Worm (Caenorhabditis elegans) whole organism, L4 larva: ENCODE measurements around the gene F13H10.3.

Experiments used
- D1046.2 ChIP-seq: fragments of 200-800 bp; sonication (Bioruptor generic); IDR thresholded peaks from 2 replicates; pipeline ENCODE4 v1.3.6; 2022; ENCODE audit warnings: missing genetic modification characterization, missing compliant biosample characterization
- F26F4.8 ChIP-seq: fragments of 200-800 bp; sonication (Bioruptor generic); conservative IDR thresholded peaks from 2 replicates; pipeline ENCODE4 v1.3.6; 2022; ENCODE audit warnings: missing genetic modification characterization, missing compliant biosample characterization
- F44E2.7 ChIP-seq: fragments of 200-800 bp; sonication (Bioruptor generic); IDR thresholded peaks from 2 replicates; pipeline ENCODE4 v2.1.2; 2022; ENCODE audit warnings: missing genetic modification characterization, missing compliant biosample characterization
- F49E8.2 ChIP-seq: sonication (generic microtip); optimal IDR thresholded peaks from 2 replicates; lab custom pipeline; 2016; ENCODE audit warnings: missing compliant biosample characterization, mild to moderate bottlenecking, missing genetic modification characterization, borderline replicate concordance
- T20F7.1 ChIP-seq: fragments of 200-800 bp; sonication (Bioruptor generic); optimal IDR thresholded peaks from 2 replicates; lab custom pipeline; 2018; ENCODE audit warnings: mild to moderate bottlenecking, missing genetic modification characterization, missing compliant biosample characterization
- Y105C5A.15 ChIP-seq: fragments of 200-800 bp; sonication (Bioruptor generic); IDR thresholded peaks from 2 replicates; pipeline ENCODE4 v1.3.6; 2022; ENCODE audit warnings: missing genetic modification characterization, missing compliant biosample characterization
- Y5F2A.4 ChIP-seq: fragments of 200-800 bp; sonication (Bioruptor generic); optimal IDR thresholded peaks from 2 replicates; lab custom pipeline; 2018; ENCODE audit warnings: mild to moderate bottlenecking, missing genetic modification characterization, missing compliant biosample characterization
- ZK546.5 ChIP-seq, 2 experiments: sonication (generic microtip); optimal IDR thresholded peaks; 2 replicates each; lab custom pipeline; 2017; ENCODE audit warnings: missing biosample characterization in 2 of 2, missing genetic modification characterization in 2 of 2
- aly-2 ChIP-seq: sonication (generic microtip); optimal IDR thresholded peaks from 2 replicates; lab custom pipeline; 2018; ENCODE audit warnings: missing biosample characterization, missing genetic modification characterization
- ama-1 ChIP-seq: fragments of 150-350 bp; optimal IDR thresholded peaks from 2 replicates; lab custom pipeline; 2014; ENCODE audit warnings: inconsistent platforms, mixed read lengths
- arid-1 ChIP-seq: fragments of 200-800 bp; sonication (Bioruptor generic); conservative IDR thresholded peaks from 2 replicates; pipeline ENCODE4 v1.3.6; 2022; ENCODE audit warnings: missing genetic modification reagents, missing genetic modification characterization, missing compliant biosample characterization
- ceh-28 ChIP-seq: fragments of 150-350 bp; optimal IDR thresholded peaks from 2 replicates; lab custom pipeline; 2014; ENCODE audit warnings: missing biosample characterization, missing genetic modification reagents, missing genetic modification characterization
- ceh-32 ChIP-seq: sonication (generic microtip); optimal IDR thresholded peaks from 2 replicates; lab custom pipeline; 2016; ENCODE audit warnings: mild to moderate bottlenecking, missing genetic modification characterization, missing compliant biosample characterization; ENCODE audit not compliant: poor library complexity
- ceh-44 ChIP-seq: fragments of 200-800 bp; sonication (Bioruptor generic); IDR thresholded peaks from 2 replicates; pipeline ENCODE4 v1.3.6; 2022; ENCODE audit warnings: missing genetic modification reagents, missing genetic modification characterization, missing compliant biosample characterization
- ceh-82 ChIP-seq: sonication (generic microtip); optimal IDR thresholded peaks from 2 replicates; lab custom pipeline; 2017; ENCODE audit warnings: missing biosample characterization, missing genetic modification characterization
- ces-1 ChIP-seq: fragments of 150-350 bp; sonication (generic microtip); optimal IDR thresholded peaks from 4 replicates; lab custom pipeline; 2014; ENCODE audit warnings: missing biosample characterization, missing genetic modification reagents, missing genetic modification characterization
- ctbp-1 ChIP-seq: fragments of 200-800 bp; sonication (Bioruptor generic); IDR thresholded peaks from 2 replicates; pipeline ENCODE4 v1.3.6; 2022; ENCODE audit warnings: missing genetic modification reagents, missing genetic modification characterization, missing compliant biosample characterization
- daf-12 ChIP-seq: fragments of 150-350 bp; optimal IDR thresholded peaks from 2 replicates; lab custom pipeline; 2014; ENCODE audit warnings: missing biosample characterization, missing genetic modification reagents, missing genetic modification characterization
- dmd-6 ChIP-seq: fragments of 200-800 bp; sonication (Bioruptor generic); IDR thresholded peaks from 2 replicates; pipeline ENCODE4 v1.3.6; 2022; ENCODE audit warnings: missing genetic modification reagents, missing genetic modification characterization, missing compliant biosample characterization
- dmd-9 ChIP-seq: fragments of 200-800 bp; sonication (Bioruptor generic); IDR thresholded peaks from 2 replicates; pipeline ENCODE4 v1.3.6; 2022; ENCODE audit warnings: missing genetic modification reagents, missing genetic modification characterization, missing compliant biosample characterization
- duxl-1 ChIP-seq: sonication (generic microtip); optimal IDR thresholded peaks from 2 replicates; lab custom pipeline; 2016; ENCODE audit warnings: mild to moderate bottlenecking, missing genetic modification characterization, moderate library complexity, missing compliant biosample characterization; ENCODE audit not compliant: poor library complexity
- dve-1 ChIP-seq: sonication (generic microtip); optimal IDR thresholded peaks from 2 replicates; lab custom pipeline; 2017; ENCODE audit warnings: antibody characterized with exemption, mild to moderate bottlenecking, missing genetic modification characterization, missing compliant biosample characterization; ENCODE audit not compliant: insufficient read depth
- egl-27 ChIP-seq: sonication (generic microtip); optimal IDR thresholded peaks from 3 replicates; lab custom pipeline; 2017; ENCODE audit warnings: missing biosample characterization, missing genetic modification reagents, missing genetic modification characterization
- fkh-10 ChIP-seq: fragments of 150-350 bp; optimal IDR thresholded peaks from 2 replicates; lab custom pipeline; 2014; ENCODE audit warnings: missing biosample characterization, missing genetic modification reagents, missing genetic modification characterization
- fos-1 ChIP-seq: fragments of 150-350 bp; optimal IDR thresholded peaks from 2 replicates; lab custom pipeline; 2014; ENCODE audit warnings: missing biosample characterization, missing genetic modification characterization
- hlh-11 ChIP-seq: fragments of 200-800 bp; sonication (Bioruptor generic); optimal IDR thresholded peaks from 2 replicates; lab custom pipeline; 2018; ENCODE audit warnings: mild to moderate bottlenecking, missing genetic modification characterization, missing compliant biosample characterization
- hlh-30 ChIP-seq: sonication (generic microtip); optimal IDR thresholded peaks from 2 replicates; lab custom pipeline; 2017; ENCODE audit warnings: antibody characterized with exemption, mild to moderate bottlenecking, missing genetic modification characterization, missing compliant biosample characterization; ENCODE audit not compliant: insufficient read depth
- jun-1 ChIP-seq: fragments of 150-350 bp; optimal IDR thresholded peaks from 2 replicates; lab custom pipeline; 2014; ENCODE audit warnings: missing biosample characterization, missing genetic modification reagents, missing genetic modification characterization
- lim-7 ChIP-seq: fragments of 200-800 bp; sonication (Bioruptor generic); IDR thresholded peaks from 2 replicates; pipeline ENCODE4 v1.3.6; 2022; ENCODE audit warnings: missing genetic modification characterization, missing compliant biosample characterization
- lin-15B ChIP-seq: fragments of 150-350 bp; sonication (generic microtip); optimal IDR thresholded peaks from 3 replicates; lab custom pipeline; 2014; ENCODE audit warnings: missing biosample characterization, missing genetic modification characterization
- lir-3 ChIP-seq: sonication (generic microtip); optimal IDR thresholded peaks from 2 replicates; lab custom pipeline; 2016; ENCODE audit warnings: mild to moderate bottlenecking, missing genetic modification characterization, missing compliant biosample characterization
- lsy-2 ChIP-seq, 2 experiments: fragments of 150-350 bp in 1 of 2; sonication (generic microtip) in 1 of 2; optimal IDR thresholded peaks; 2 replicates each; lab custom pipeline; 2014 to 2017; ENCODE audit warnings: missing biosample characterization in 2 of 2, missing genetic modification characterization in 2 of 2
- mdl-1 ChIP-seq, 2 experiments: fragments of 150-350 bp in 1 of 2; sonication (generic microtip) in 1 of 2; optimal IDR thresholded peaks; 2 replicates each; lab custom pipeline; 2014 to 2017; ENCODE audit warnings: missing biosample characterization in 2 of 2, missing genetic modification characterization in 2 of 2
- mdt-29 ChIP-seq: fragments of 200-800 bp; sonication (Bioruptor generic); IDR thresholded peaks from 2 replicates; pipeline ENCODE4 v1.3.6; 2022; ENCODE audit warnings: missing genetic modification reagents, missing genetic modification characterization, missing compliant biosample characterization
- mes-2 ChIP-seq: sonication (generic microtip); optimal IDR thresholded peaks from 2 replicates; lab custom pipeline; 2016; ENCODE audit warnings: missing genotype, mild to moderate bottlenecking, missing genetic modification characterization, missing compliant biosample characterization; ENCODE audit not compliant: poor library complexity, severe bottlenecking
- nhr-102 ChIP-seq: sonication (generic microtip); optimal IDR thresholded peaks from 2 replicates; lab custom pipeline; 2016; ENCODE audit warnings: mild to moderate bottlenecking, missing genetic modification characterization, moderate library complexity, missing compliant biosample characterization
- nhr-28 ChIP-seq: fragments of 150-350 bp; optimal IDR thresholded peaks from 2 replicates; lab custom pipeline; 2014; ENCODE audit warnings: missing biosample characterization, missing genetic modification characterization
- nhr-76 ChIP-seq: fragments of 150-350 bp; optimal IDR thresholded peaks from 2 replicates; lab custom pipeline; 2014; ENCODE audit warnings: missing biosample characterization, missing genetic modification characterization
- pha-4 ChIP-seq, 2 experiments: fragments of 150-350 bp in 1 of 2; fragments of 200-800 bp in 1 of 2; sonication (Bioruptor generic) in 1 of 2; IDR thresholded peaks in 1 of 2; optimal IDR thresholded peaks in 1 of 2; 2 replicates each; pipeline versions ENCODE4 v1.3.6 to Lab custom; 2014 to 2022; ENCODE audit warnings: missing genetic modification characterization in 2 of 2, missing genetic modification reagents in 2 of 2, missing biosample characterization in 1 of 2, missing compliant biosample characterization in 1 of 2
- saeg-2 ChIP-seq: fragments of 200-800 bp; sonication (Bioruptor generic); IDR thresholded peaks from 2 replicates; pipeline ENCODE4 v1.3.6; 2022; ENCODE audit warnings: missing genetic modification reagents, missing genetic modification characterization, missing compliant biosample characterization
- sdz-12 ChIP-seq: fragments of 200-800 bp; sonication (Bioruptor generic); optimal IDR thresholded peaks from 2 replicates; lab custom pipeline; 2018; ENCODE audit warnings: mild to moderate bottlenecking, missing genetic modification characterization, missing compliant biosample characterization
- spr-3 ChIP-seq: fragments of 200-800 bp; sonication (Bioruptor generic); optimal IDR thresholded peaks from 2 replicates; lab custom pipeline; 2018; ENCODE audit warnings: mild to moderate bottlenecking, missing genetic modification characterization, missing compliant biosample characterization
- unc-130 ChIP-seq: sonication (generic microtip); optimal IDR thresholded peaks from 2 replicates; lab custom pipeline; 2016; ENCODE audit warnings: missing genetic modification reagents, missing genetic modification characterization, missing compliant biosample characterization
- unc-39 ChIP-seq: sonication (generic microtip); optimal IDR thresholded peaks from 2 replicates; lab custom pipeline; 2017; ENCODE audit warnings: missing biosample characterization, missing genetic modification characterization
- vab-7 ChIP-seq: fragments of 200-800 bp; sonication (Bioruptor generic); IDR thresholded peaks from 2 replicates; pipeline ENCODE4 v1.3.6; 2022; ENCODE audit warnings: missing genetic modification reagents, missing genetic modification characterization, missing compliant biosample characterization
- zag-1 ChIP-seq: fragments of 150-350 bp; optimal IDR thresholded peaks from 2 replicates; lab custom pipeline; 2014; ENCODE audit warnings: missing biosample characterization, missing genetic modification characterization
- zfp-2 ChIP-seq: sonication (generic microtip); optimal IDR thresholded peaks from 2 replicates; lab custom pipeline; 2016; ENCODE audit warnings: mild to moderate bottlenecking, missing genetic modification characterization, missing compliant biosample characterization
- zip-11 ChIP-seq: fragments of 200-800 bp; sonication (Bioruptor generic); IDR thresholded peaks from 2 replicates; pipeline ENCODE4 v1.3.6; 2022; ENCODE audit warnings: missing genetic modification characterization, missing compliant biosample characterization
- zip-2 ChIP-seq: fragments of 150-350 bp; optimal IDR thresholded peaks from 2 replicates; lab custom pipeline; 2014; ENCODE audit warnings: missing biosample characterization, missing genetic modification characterization

F13H10.3 gene

ce11 chrIV:11021512-11022268 lies 5.9 kb upstream of the F13H10.3 start, which contains the start of gene mogs-1 (continued):
- TF ChIP-seq dmd-6 (GFP tag; lab: Robert Waterston, UW), result no peak; the same call in 1 of the 2 replicates
- TF ChIP-seq lsy-2 (tag; optimal IDR thresholded peaks at IDR 0.05; lab: Kevin White, UChicago), result no peak
- peak; percentile 23 for TF ChIP-seq mes-2
- TF ChIP-seq spr-3 (GFP tag; lab: Kevin White, UChicago), result no peak
- TF ChIP-seq egl-27, result no peak
- TF ChIP-seq jun-1 (tag; lab: Kevin White, UChicago), result no peak
- TF ChIP-seq aly-2, result no peak
- no peak for TF ChIP-seq unc-39 (tag; lab: Kevin White, UChicago)
- TF ChIP-seq lim-7 (GFP tag; lab: Robert Waterston, UW), result no peak
- no peak for TF ChIP-seq duxl-1
- TF ChIP-seq lin-15B (tag; lab: Kevin White, UChicago), result no peak
- TF ChIP-seq ceh-44 (GFP tag; lab: Robert Waterston, UW), result no peak
- TF ChIP-seq ceh-28 (tag; lab: Kevin White, UChicago), result no peak
- TF ChIP-seq saeg-2 (GFP tag; lab: Robert Waterston, UW), result no peak
- peak; percentile 66 for TF ChIP-seq nhr-28 (tag; lab: Kevin White, UChicago)
- TF ChIP-seq dve-1 (tag; lab: Kevin White, UChicago), result peak; percentile 69
- no peak for TF ChIP-seq F26F4.8 (GFP tag; lab: Robert Waterston, UW)
- TF ChIP-seq ces-1 (GFP tag; lab: Kevin White, UChicago), result no peak
- TF ChIP-seq Y105C5A.15 (GFP tag; lab: Robert Waterston, UW), result no peak
- no peak for TF ChIP-seq fos-1
- TF ChIP-seq lir-3 (tag; lab: Kevin White, UChicago), result no peak
- TF ChIP-seq F44E2.7 (GFP tag; lab: Robert Waterston, UW), result no peak
- peak; percentile 38; the same call in 1 of the 2 replicates for TF ChIP-seq ctbp-1 (GFP tag; lab: Robert Waterston, UW)
- TF ChIP-seq pha-4 (GFP tag; IDR thresholded peaks at IDR 0.05; lab: Robert Waterston, UW), result no peak
- TF ChIP-seq pha-4 (tag; optimal IDR thresholded peaks at IDR 0.05; lab: Kevin White, UChicago), result no peak
- TF ChIP-seq T20F7.1 (GFP tag; lab: Kevin White, UChicago), result no peak
- no peak for TF ChIP-seq sdz-12 (GFP tag; lab: Kevin White, UChicago)
- no peak for TF ChIP-seq Y5F2A.4 (GFP tag; lab: Kevin White, UChicago)
- 0 out of 2 replicates have a peak, but pooled peaks have one; percentile 53 for TF ChIP-seq mdt-29
- no peak for TF ChIP-seq ceh-82 (tag; lab: Kevin White, UChicago)
- no peak for TF ChIP-seq ZK546.5 (tag; optimal IDR thresholded peaks at IDR 0.05; lab: Kevin White, UChicago)
- TF ChIP-seq ama-1 (lab: Kevin White, UChicago), result no peak
- no peak for TF ChIP-seq zag-1 (tag; lab: Kevin White, UChicago)
- TF ChIP-seq vab-7 (GFP tag; lab: Robert Waterston, UW), result no peak
- TF ChIP-seq hlh-11 (tag; lab: Kevin White, UChicago), result peak; percentile 69
- no peak for TF ChIP-seq nhr-76
- no peak for TF ChIP-seq D1046.2 (GFP tag; lab: Robert Waterston, UW)
- TF ChIP-seq zip-2 (tag; lab: Kevin White, UChicago), result no peak
- TF ChIP-seq ceh-32 (tag; lab: Kevin White, UChicago), result no peak
- peak; percentile 14 for TF ChIP-seq nhr-102 (tag; lab: Kevin White, UChicago)
- TF ChIP-seq unc-130 (GFP tag; lab: Kevin White, UChicago), result no peak
- TF ChIP-seq hlh-30, result peak; percentile 80
- no peak for TF ChIP-seq zip-11 (GFP tag; lab: Robert Waterston, UW)
- no peak for TF ChIP-seq daf-12 (tag; lab: Kevin White, UChicago)
- TF ChIP-seq zfp-2, result no peak
- TF ChIP-seq dmd-9, result no peak
- no peak for TF ChIP-seq arid-1 (GFP tag; lab: Robert Waterston, UW)
- TF ChIP-seq mdl-1 (tag; optimal IDR thresholded peaks at IDR 0.05; lab: Kevin White, UChicago), result peak in 1 of 2 experiments; percentile 87
- no peak for TF ChIP-seq F49E8.2 (tag; lab: Kevin White, UChicago)
- no peak for TF ChIP-seq fkh-10 (GFP tag; lab: Kevin White, UChicago)
